Worm (Caenorhabditis elegans) whole organism, young adult: Measurements from ENCODE around the gene npr-41.

Source experiments
- B0019.2 ChIP-seq: fragments of 200-800 bp; sonication (Bioruptor generic); conservative IDR thresholded peaks from 2 replicates; pipeline ENCODE4 v1.3.6; 2022; ENCODE audit warnings: missing genetic modification reagents, missing genetic modification characterization, missing compliant biosample characterization
- C17E4.6 ChIP-seq: fragments of 200-800 bp; sonication (Bioruptor generic); IDR thresholded peaks from 2 replicates; pipeline ENCODE4 v1.3.6; 2022; ENCODE audit warnings: missing genetic modification reagents, missing genetic modification characterization, missing compliant biosample characterization
- F22D6.2 ChIP-seq: sonication (generic microtip); optimal IDR thresholded peaks from 2 replicates; lab custom pipeline; 2016; ENCODE audit warnings: mild to moderate bottlenecking, missing genetic modification characterization, missing compliant biosample characterization
- F23B12.7 ChIP-seq: sonication (generic microtip); optimal IDR thresholded peaks from 2 replicates; lab custom pipeline; 2017; ENCODE audit warnings: missing genetic modification characterization, mild to moderate bottlenecking, missing compliant biosample characterization, antibody characterized with exemption, moderate library complexity; ENCODE audit not compliant: insufficient read depth
- F49E8.2 ChIP-seq: sonication (generic microtip); optimal IDR thresholded peaks from 3 replicates; lab custom pipeline; 2017; ENCODE audit warnings: missing genetic modification characterization, mild to moderate bottlenecking, missing compliant biosample characterization, antibody characterized with exemption, moderate library complexity; ENCODE audit not compliant: insufficient read depth
- F55B11.4 ChIP-seq: sonication (generic microtip); optimal IDR thresholded peaks from 2 replicates; lab custom pipeline; 2016; ENCODE audit warnings: missing compliant biosample characterization, missing genetic modification characterization, borderline replicate concordance; ENCODE audit not compliant: insufficient read depth
- K12H6.12 ChIP-seq: fragments of 200-800 bp; sonication (Bioruptor generic); optimal IDR thresholded peaks from 2 replicates; lab custom pipeline; 2018; ENCODE audit warnings: mild to moderate bottlenecking, missing genetic modification characterization, missing compliant biosample characterization
- T07F8.4 ChIP-seq: sonication (generic microtip); optimal IDR thresholded peaks from 2 replicates; lab custom pipeline; 2016; ENCODE audit warnings: mild to moderate bottlenecking, missing genetic modification characterization, moderate library complexity, missing compliant biosample characterization
- T26A5.8 ChIP-seq: sonication (generic microtip); optimal IDR thresholded peaks from 2 replicates; lab custom pipeline; 2016; ENCODE audit warnings: missing genetic modification characterization, missing compliant biosample characterization
- Y79H2A.3 ChIP-seq: fragments of 200-800 bp; sonication (Bioruptor generic); conservative IDR thresholded peaks from 2 replicates; pipeline ENCODE4 v1.3.6; 2022; ENCODE audit warnings: missing genetic modification reagents, missing genetic modification characterization, missing compliant biosample characterization
- ama-1 ChIP-seq, 3 experiments: fragments of 150-350 bp in 1 of 3; sonication (generic microtip) in 2 of 3; optimal IDR thresholded peaks; 2 replicates each; lab custom pipeline; 2014 to 2018; ENCODE audit warnings: missing biosample characterization in 2 of 3, missing genetic modification characterization in 2 of 3, missing genetic modification reagents in 2 of 3
- aptf-2 ChIP-seq: fragments of 200-800 bp; sonication (Bioruptor generic); conservative IDR thresholded peaks from 2 replicates; pipeline ENCODE4 v1.3.6; 2022; ENCODE audit warnings: missing genetic modification reagents, missing genetic modification characterization, missing compliant biosample characterization
- attf-3 ChIP-seq: fragments of 200-800 bp; sonication (Bioruptor generic); conservative IDR thresholded peaks from 2 replicates; pipeline ENCODE4 v1.3.6; 2022; ENCODE audit warnings: missing genetic modification reagents, missing genetic modification characterization, missing compliant biosample characterization
- attf-5 ChIP-seq: fragments of 200-800 bp; sonication (Bioruptor generic); optimal IDR thresholded peaks from 2 replicates; lab custom pipeline; 2018; ENCODE audit warnings: mild to moderate bottlenecking, missing genetic modification characterization, missing compliant biosample characterization
- attf-6 ChIP-seq: fragments of 200-800 bp; sonication (Bioruptor generic); IDR thresholded peaks from 2 replicates; pipeline ENCODE4 v1.3.6; 2022; ENCODE audit warnings: missing genetic modification reagents, missing genetic modification characterization, missing compliant biosample characterization
- bed-1 ChIP-seq: fragments of 200-800 bp; sonication (Bioruptor generic); IDR thresholded peaks from 2 replicates; pipeline ENCODE4 v1.3.6; 2022; ENCODE audit warnings: missing genetic modification reagents, missing genetic modification characterization, missing compliant biosample characterization
- bed-2 ChIP-seq: fragments of 200-800 bp; sonication (Bioruptor generic); IDR thresholded peaks from 2 replicates; pipeline ENCODE4 v1.3.6; 2022; ENCODE audit warnings: missing genetic modification reagents, missing genetic modification characterization, missing compliant biosample characterization
- ccch-3 ChIP-seq: fragments of 200-800 bp; sonication (Bioruptor generic); optimal IDR thresholded peaks from 2 replicates; lab custom pipeline; 2018; ENCODE audit warnings: mild to moderate bottlenecking, missing genetic modification characterization, missing compliant biosample characterization
- ceh-58 ChIP-seq: fragments of 200-800 bp; sonication (Bioruptor generic); IDR thresholded peaks from 2 replicates; pipeline ENCODE4 v1.3.6; 2022; ENCODE audit warnings: missing genetic modification characterization, missing compliant biosample characterization
- ceh-91 ChIP-seq: fragments of 200-800 bp; sonication (Bioruptor generic); IDR thresholded peaks from 2 replicates; pipeline ENCODE4 v1.3.6; 2022; ENCODE audit warnings: missing genetic modification reagents, missing genetic modification characterization, missing compliant biosample characterization
- dox-1 ChIP-seq: fragments of 200-800 bp; sonication (Bioruptor generic); IDR thresholded peaks from 2 replicates; pipeline ENCODE4 v1.3.6; 2022; ENCODE audit warnings: missing genetic modification reagents, missing genetic modification characterization, missing compliant biosample characterization
- egrh-3 ChIP-seq: fragments of 200-800 bp; sonication (Bioruptor generic); IDR thresholded peaks from 2 replicates; pipeline ENCODE4 v1.3.6; 2022; ENCODE audit warnings: missing genetic modification reagents, missing genetic modification characterization, missing compliant biosample characterization
- ekl-4 ChIP-seq: fragments of 200-800 bp; sonication (Bioruptor generic); IDR thresholded peaks from 2 replicates; pipeline ENCODE4 v1.3.6; 2022; ENCODE audit warnings: missing genetic modification reagents, missing genetic modification characterization, missing compliant biosample characterization
- ets-4 ChIP-seq: fragments of 200-800 bp; sonication (Bioruptor generic); optimal IDR thresholded peaks from 2 replicates; lab custom pipeline; 2018; ENCODE audit warnings: mild to moderate bottlenecking, missing genetic modification characterization, missing compliant biosample characterization
- gei-17 ChIP-seq: fragments of 200-800 bp; sonication (Bioruptor generic); optimal IDR thresholded peaks from 2 replicates; lab custom pipeline; 2018; ENCODE audit warnings: mild to moderate bottlenecking, missing genetic modification characterization, missing compliant biosample characterization
- hlh-12 ChIP-seq: sonication (generic microtip); optimal IDR thresholded peaks from 2 replicates; lab custom pipeline; 2016; ENCODE audit warnings: missing genetic modification characterization, missing compliant biosample characterization
- hlh-26 ChIP-seq: fragments of 200-800 bp; sonication (Bioruptor generic); conservative IDR thresholded peaks from 2 replicates; pipeline ENCODE4 v1.3.6; 2022; ENCODE audit warnings: missing genetic modification reagents, missing genetic modification characterization, missing compliant biosample characterization
- lag-1 ChIP-seq: fragments of 200-800 bp; sonication (Bioruptor generic); IDR thresholded peaks from 2 replicates; pipeline ENCODE4 v1.3.6; 2022; ENCODE audit warnings: missing genetic modification reagents, missing genetic modification characterization, missing compliant biosample characterization
- madf-10 ChIP-seq: sonication (generic microtip); optimal IDR thresholded peaks from 2 replicates; lab custom pipeline; 2016; ENCODE audit warnings: mild to moderate bottlenecking, missing genetic modification characterization, missing compliant biosample characterization
- madf-6 ChIP-seq: fragments of 200-800 bp; sonication (Bioruptor generic); IDR thresholded peaks from 2 replicates; pipeline ENCODE4 v1.3.6; 2022; ENCODE audit warnings: missing genetic modification reagents, missing genetic modification characterization, missing compliant biosample characterization
- madf-8 ChIP-seq: fragments of 200-800 bp; sonication (Bioruptor generic); conservative IDR thresholded peaks from 2 replicates; pipeline ENCODE4 v1.3.6; 2022; ENCODE audit warnings: missing genetic modification reagents, missing genetic modification characterization, missing compliant biosample characterization
- mes-4 ChIP-seq: sonication (generic microtip); optimal IDR thresholded peaks from 2 replicates; lab custom pipeline; 2016; ENCODE audit warnings: missing genotype, missing genetic modification characterization, missing compliant biosample characterization
- nfya-1 ChIP-seq: sonication (generic microtip); optimal IDR thresholded peaks from 2 replicates; lab custom pipeline; 2017; ENCODE audit warnings: antibody characterized with exemption, missing compliant biosample characterization, missing genetic modification characterization, borderline replicate concordance; ENCODE audit not compliant: insufficient read depth
- nfya-2 ChIP-seq: fragments of 200-800 bp; sonication (Bioruptor generic); IDR thresholded peaks from 2 replicates; pipeline ENCODE4 v1.3.6; 2022; ENCODE audit warnings: missing genetic modification reagents, missing genetic modification characterization, missing compliant biosample characterization
- nfyb-1 ChIP-seq: fragments of 200-800 bp; sonication (Bioruptor generic); IDR thresholded peaks from 2 replicates; pipeline ENCODE4 v1.3.6; 2022; ENCODE audit warnings: missing genetic modification reagents, missing genetic modification characterization, missing compliant biosample characterization
- nhr-120 ChIP-seq: fragments of 200-800 bp; sonication (Bioruptor generic); IDR thresholded peaks from 2 replicates; pipeline ENCODE4 v1.3.6; 2022; ENCODE audit warnings: missing genetic modification characterization, missing compliant biosample characterization
- nhr-179 ChIP-seq: sonication (generic microtip); optimal IDR thresholded peaks from 2 replicates; lab custom pipeline; 2016; ENCODE audit warnings: mild to moderate bottlenecking, missing genetic modification characterization, missing compliant biosample characterization
- nhr-80 ChIP-seq: sonication (generic microtip); optimal IDR thresholded peaks from 2 replicates; lab custom pipeline; 2016; ENCODE audit warnings: missing genetic modification characterization, missing compliant biosample characterization
- nhr-90 ChIP-seq: sonication (generic microtip); optimal IDR thresholded peaks from 2 replicates; lab custom pipeline; 2016; ENCODE audit warnings: missing genotype, mild to moderate bottlenecking, missing genetic modification characterization, missing compliant biosample characterization
- pbrm-1 ChIP-seq: fragments of 200-800 bp; sonication (Bioruptor generic); IDR thresholded peaks from 2 replicates; pipeline ENCODE4 v1.3.6; 2022; ENCODE audit warnings: missing genetic modification reagents, missing genetic modification characterization, missing compliant biosample characterization
- pha-4 ChIP-seq: fragments of 150-350 bp; sonication (generic microtip); optimal IDR thresholded peaks from 2 replicates; lab custom pipeline; 2014; ENCODE audit warnings: missing biosample characterization, missing genetic modification reagents, missing genetic modification characterization
- sdz-38 ChIP-seq: sonication (generic microtip); optimal IDR thresholded peaks from 2 replicates; lab custom pipeline; 2016; ENCODE audit warnings: missing genotype, missing genetic modification characterization, missing compliant biosample characterization
- snpc-4 ChIP-seq, 5 experiments: fragments of 150-350 bp in 1 of 5; sonication (generic microtip) in 4 of 5; optimal IDR thresholded peaks; 2 replicates each; lab custom pipeline; 2014 to 2018; ENCODE audit warnings: missing genetic modification characterization in 5 of 5, missing biosample characterization in 3 of 5, antibody characterized with exemption in 2 of 5, mild to moderate bottlenecking in 2 of 5, missing compliant biosample characterization in 2 of 5, missing genotype in 2 of 5, moderate library complexity in 2 of 5, missing genetic modification reagents in 1 of 5
- xnd-1 ChIP-seq: sonication (generic microtip); optimal IDR thresholded peaks from 2 replicates; lab custom pipeline; 2016; ENCODE audit warnings: missing genotype, missing genetic modification reagents, missing genetic modification characterization, missing compliant biosample characterization
- ztf-22 ChIP-seq: fragments of 200-800 bp; sonication (Bioruptor generic); optimal IDR thresholded peaks from 2 replicates; lab custom pipeline; 2018; ENCODE audit warnings: mild to moderate bottlenecking, missing genetic modification characterization, moderate library complexity, missing compliant biosample characterization
- ztf-25 ChIP-seq: fragments of 200-800 bp; sonication (Bioruptor generic); IDR thresholded peaks from 2 replicates; pipeline ENCODE4 v1.3.6; 2022; ENCODE audit warnings: missing genetic modification reagents, missing genetic modification characterization, missing compliant biosample characterization
- ztf-28 ChIP-seq: fragments of 200-800 bp; sonication (Bioruptor generic); IDR thresholded peaks from 2 replicates; pipeline ENCODE4 v1.3.6; 2022; ENCODE audit warnings: missing genetic modification reagents, missing genetic modification characterization, missing compliant biosample characterization
- ztf-6 ChIP-seq: fragments of 200-800 bp; sonication (Bioruptor generic); IDR thresholded peaks from 2 replicates; pipeline ENCODE4 v1.3.6; 2022; ENCODE audit warnings: missing genetic modification reagents, missing genetic modification characterization, missing compliant biosample characterization

Gene npr-41

ce11 chrII:11464427-11464944 lies 46.0 kb upstream of the npr-41 start, which contains the start of the genes aars-1 and rga-1 (continued):
- TF ChIP-seq B0019.2: no peak
- no peak for TF ChIP-seq bed-1 (GFP tag; lab: Robert Waterston, UW)
- peak; percentile 71 for TF ChIP-seq nfyb-1 (GFP tag; lab: Robert Waterston, UW)
- TF ChIP-seq nfya-1 (tag; lab: Kevin White, UChicago): no peak
- no peak for TF ChIP-seq F22D6.2 (tag; lab: Kevin White, UChicago)
- no peak for TF ChIP-seq sdz-38 (tag; lab: Kevin White, UChicago)
- no peak for TF ChIP-seq ceh-58
- TF ChIP-seq hlh-26 (GFP tag; lab: Robert Waterston, UW): no peak
- no peak for TF ChIP-seq Y79H2A.3
- no peak for TF ChIP-seq mes-4
- TF ChIP-seq egrh-3 (GFP tag; lab: Robert Waterston, UW): no peak
- TF ChIP-seq ekl-4 (GFP tag; lab: Robert Waterston, UW): no peak
- no peak for TF ChIP-seq F49E8.2
- TF ChIP-seq attf-6: no peak
- TF ChIP-seq aptf-2: no peak
- TF ChIP-seq pbrm-1 (GFP tag; lab: Robert Waterston, UW): 0 out of 2 replicates have a peak, but pooled peaks have one; percentile 33
- no peak for TF ChIP-seq gei-17 (GFP tag; lab: Kevin White, UChicago)
- no peak for TF ChIP-seq lag-1
- TF ChIP-seq nhr-90 (tag; lab: Kevin White, UChicago): no peak
- no peak for TF ChIP-seq F23B12.7
- TF ChIP-seq nhr-120 (GFP tag; lab: Robert Waterston, UW): no peak
- TF ChIP-seq snpc-4 (GFP tag; optimal IDR thresholded peaks at IDR 0.05; lab: Kevin White, UChicago): no peak
- peak in 3 of 4 experiments; percentile 18 to 39 (median 38) for TF ChIP-seq snpc-4 (tag; optimal IDR thresholded peaks at IDR 0.05; lab: Kevin White, UChicago)
- TF ChIP-seq pha-4 (tag; lab: Kevin White, UChicago): no peak
- TF ChIP-seq ztf-28 (GFP tag; lab: Robert Waterston, UW): no peak
- no peak for TF ChIP-seq hlh-12 (tag; lab: Kevin White, UChicago)
- TF ChIP-seq ama-1 (optimal IDR thresholded peaks at IDR 0.05; lab: Kevin White, UChicago): no peak
- no peak for TF ChIP-seq ama-1 (GFP tag; optimal IDR thresholded peaks at IDR 0.05; lab: Kevin White, UChicago)
- TF ChIP-seq nfya-2 (GFP tag; lab: Robert Waterston, UW): no peak
- no peak for TF ChIP-seq T26A5.8 (tag; lab: Kevin White, UChicago)
- TF ChIP-seq madf-8 (GFP tag; lab: Robert Waterston, UW): no peak
- TF ChIP-seq bed-2 (GFP tag; lab: Robert Waterston, UW): no peak
- no peak for TF ChIP-seq ztf-6
- TF ChIP-seq nhr-179 (tag; lab: Kevin White, UChicago): no peak
- TF ChIP-seq ceh-91: no peak
- TF ChIP-seq madf-6 (GFP tag; lab: Robert Waterston, UW): no peak
- TF ChIP-seq dox-1 (GFP tag; lab: Robert Waterston, UW): peak; percentile 86
- no peak for TF ChIP-seq F55B11.4 (tag; lab: Kevin White, UChicago)
- TF ChIP-seq madf-10 (tag; lab: Kevin White, UChicago): no peak
- TF ChIP-seq xnd-1: no peak
- peak; percentile 58 for TF ChIP-seq ets-4
- TF ChIP-seq T07F8.4 (tag; lab: Kevin White, UChicago): no peak
- no peak for TF ChIP-seq ztf-25
- TF ChIP-seq nhr-80 (tag; lab: Kevin White, UChicago): peak; percentile 96
- no peak for TF ChIP-seq C17E4.6 (GFP tag; lab: Robert Waterston, UW)
- no peak for TF ChIP-seq ccch-3
- TF ChIP-seq K12H6.12 (tag; lab: Kevin White, UChicago): peak; percentile 4
- peak; percentile 39 for TF ChIP-seq ztf-22 (GFP tag; lab: Kevin White, UChicago)
- TF ChIP-seq attf-5 (GFP tag; lab: Kevin White, UChicago): peak; percentile 80
- TF ChIP-seq attf-3: no peak
